Fruit fly (Drosophila melanogaster): ENCODE results near the gene CG5783.
A peak's percentile ranks its signal among the peaks of the same experiment; 100 is the strongest.

Gene CG5783

DNA sequence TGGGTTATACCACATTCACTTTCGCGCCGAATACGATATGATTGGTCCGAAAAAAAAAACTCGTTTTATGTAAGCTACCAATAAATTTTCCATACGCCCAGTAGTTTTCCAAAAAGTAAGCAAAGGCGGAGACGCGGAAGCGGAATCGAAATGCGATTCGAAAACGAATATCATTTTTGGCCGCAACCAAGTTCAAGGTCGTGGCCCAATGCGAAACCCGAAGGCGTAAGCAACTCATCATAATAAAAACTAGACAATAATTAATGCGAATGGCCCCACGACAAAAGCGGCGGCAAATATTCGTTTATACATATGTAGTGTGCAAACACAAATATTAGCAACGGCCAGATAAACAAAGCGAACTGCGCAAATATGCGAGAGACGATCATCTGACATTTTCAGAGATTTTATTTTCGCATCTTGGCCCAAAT, 19.4 kb upstream of the CG5783 start (continued):
- TF ChIP-seq CG7839 (tag; optimal IDR thresholded peaks at IDR 0.05): no peak
- TF ChIP-seq tin (GFP tag; optimal IDR thresholded peaks at IDR 0.05): no peak
- peak; percentile 33 for TF ChIP-seq CG4854 (GFP tag; optimal IDR thresholded peaks at IDR 0.05)
- no peak for TF ChIP-seq Nf-YC (tag; optimal IDR thresholded peaks at IDR 0.05)
- TF ChIP-seq CG3847 (GFP tag; IDR thresholded peaks at IDR 0.05): no peak; the same call in 1 of the 2 replicates
- TF ChIP-seq Nf-YA (GFP tag; IDR thresholded peaks at IDR 0.05): no peak
- no peak for TF ChIP-seq Antp (GFP tag; optimal IDR thresholded peaks at IDR 0.05)
- peak; percentile 66 for TF ChIP-seq schlank (tag; optimal IDR thresholded peaks at IDR 0.05)
- TF ChIP-seq nau (GFP tag; optimal IDR thresholded peaks at IDR 0.05): no peak
- peak; percentile 52 for TF ChIP-seq Fer3 (tag; optimal IDR thresholded peaks at IDR 0.05)
- no peak for TF ChIP-seq CG17361 (GFP tag; IDR thresholded peaks at IDR 0.05)
- no peak for TF ChIP-seq zfh1 (GFP tag; IDR thresholded peaks at IDR 0.05)
- peak; percentile 31 for TF ChIP-seq HLH54F (GFP tag; optimal IDR thresholded peaks at IDR 0.05)
- peak; percentile 37; the same call in 1 of the 2 replicates for TF ChIP-seq CG32532 (GFP tag; IDR thresholded peaks at IDR 0.05)
- TF ChIP-seq CkIIα-i1 (GFP tag; IDR thresholded peaks at IDR 0.05): no peak
- peak; percentile 42 for TF ChIP-seq disco-r (GFP tag; optimal IDR thresholded peaks at IDR 0.05)
- no peak for TF ChIP-seq inv (GFP tag; IDR thresholded peaks at IDR 0.05; ENCODE audit: partially characterized antibody)
- no peak for TF ChIP-seq pb (GFP tag; optimal IDR thresholded peaks at IDR 0.05)
- TF ChIP-seq CG16815 (GFP tag; optimal IDR thresholded peaks at IDR 0.05): no peak
- no peak for TF ChIP-seq so (GFP tag; IDR thresholded peaks at IDR 0.05)
- no peak for TF ChIP-seq Ets65A (GFP tag)
- TF ChIP-seq pan (optimal IDR thresholded peaks at IDR 0.05): no peak
- peak in 1 of 2 experiments; percentile 16 for TF ChIP-seq pan (GFP tag; optimal IDR thresholded peaks at IDR 0.05 in 1 of 2, IDR thresholded peaks at IDR 0.05 in 1 of 2)
- no peak for TF ChIP-seq CG1529 (GFP tag; optimal IDR thresholded peaks at IDR 0.05)
- no peak for TF ChIP-seq kay (GFP tag; optimal IDR thresholded peaks at IDR 0.05)
- no peak for TF ChIP-seq Nf-YB (GFP tag; optimal IDR thresholded peaks at IDR 0.05)
- TF ChIP-seq CG10565 (GFP tag; optimal IDR thresholded peaks at IDR 0.05): no peak
- TF ChIP-seq Fer1 (GFP tag; optimal IDR thresholded peaks at IDR 0.05): peak; percentile 45
- TF ChIP-seq Bgb (GFP tag; IDR thresholded peaks at IDR 0.05; ENCODE audit: partially characterized antibody): no peak
- no peak for TF ChIP-seq Rx (GFP tag; IDR thresholded peaks at IDR 0.05)
- no peak for TF ChIP-seq Dad (GFP tag; optimal IDR thresholded peaks at IDR 0.05)
- no peak for TF ChIP-seq Sry-β (GFP tag; optimal IDR thresholded peaks at IDR 0.05)
- peak in 1 of 2 experiments; percentile 86 for TF ChIP-seq Pdp1 (GFP tag; optimal IDR thresholded peaks at IDR 0.05)
- TF ChIP-seq CG17802 (tag; optimal IDR thresholded peaks at IDR 0.05): no peak
- no peak for TF ChIP-seq exex (tag; optimal IDR thresholded peaks at IDR 0.05)
- TF ChIP-seq Spps (tag; optimal IDR thresholded peaks at IDR 0.05): no peak
- peak; percentile 30; the same call in 1 of the 2 replicates for TF ChIP-seq wdn (GFP tag; IDR thresholded peaks at IDR 0.05)
- TF ChIP-seq Sox102F (GFP tag; optimal IDR thresholded peaks at IDR 0.05): no peak
- no peak for TF ChIP-seq dati (GFP tag; IDR thresholded peaks at IDR 0.05)
- TF ChIP-seq E2f1 (GFP tag; IDR thresholded peaks at IDR 0.05): no peak
- peak; percentile 39 for TF ChIP-seq sens (GFP tag)
- no peak for TF ChIP-seq Dek (tag; optimal IDR thresholded peaks at IDR 0.05)
- TF ChIP-seq CG13894 (tag; optimal IDR thresholded peaks at IDR 0.05): peak; percentile 26
- TF ChIP-seq CG15696 (tag; optimal IDR thresholded peaks at IDR 0.05): no peak
- TF ChIP-seq tup (GFP tag; optimal IDR thresholded peaks at IDR 0.05): no peak
- TF ChIP-seq CG3065 (GFP tag; optimal IDR thresholded peaks at IDR 0.05): no peak
- TF ChIP-seq pzg (GFP tag; optimal IDR thresholded peaks at IDR 0.05): no peak
- no peak for TF ChIP-seq run (tag; optimal IDR thresholded peaks at IDR 0.05)
- peak; percentile 37; the same call in 1 of the 3 replicates for TF ChIP-seq dysf (GFP tag; IDR thresholded peaks at IDR 0.05)
- TF ChIP-seq CG42726 (GFP tag; IDR thresholded peaks at IDR 0.05; ENCODE audit: partially characterized antibody): no peak
- TF ChIP-seq Hr39 (optimal IDR thresholded peaks at IDR 0.05): no peak
- TF ChIP-seq CG17385 (GFP tag; optimal IDR thresholded peaks at IDR 0.05): peak; percentile 21

Data from whole organism, embryonic.